Fruit fly (Drosophila melanogaster): ENCODE results near the gene Adgf-C.
A peak's percentile ranks its signal among the peaks of the same experiment; 100 is the strongest.

DNA sequence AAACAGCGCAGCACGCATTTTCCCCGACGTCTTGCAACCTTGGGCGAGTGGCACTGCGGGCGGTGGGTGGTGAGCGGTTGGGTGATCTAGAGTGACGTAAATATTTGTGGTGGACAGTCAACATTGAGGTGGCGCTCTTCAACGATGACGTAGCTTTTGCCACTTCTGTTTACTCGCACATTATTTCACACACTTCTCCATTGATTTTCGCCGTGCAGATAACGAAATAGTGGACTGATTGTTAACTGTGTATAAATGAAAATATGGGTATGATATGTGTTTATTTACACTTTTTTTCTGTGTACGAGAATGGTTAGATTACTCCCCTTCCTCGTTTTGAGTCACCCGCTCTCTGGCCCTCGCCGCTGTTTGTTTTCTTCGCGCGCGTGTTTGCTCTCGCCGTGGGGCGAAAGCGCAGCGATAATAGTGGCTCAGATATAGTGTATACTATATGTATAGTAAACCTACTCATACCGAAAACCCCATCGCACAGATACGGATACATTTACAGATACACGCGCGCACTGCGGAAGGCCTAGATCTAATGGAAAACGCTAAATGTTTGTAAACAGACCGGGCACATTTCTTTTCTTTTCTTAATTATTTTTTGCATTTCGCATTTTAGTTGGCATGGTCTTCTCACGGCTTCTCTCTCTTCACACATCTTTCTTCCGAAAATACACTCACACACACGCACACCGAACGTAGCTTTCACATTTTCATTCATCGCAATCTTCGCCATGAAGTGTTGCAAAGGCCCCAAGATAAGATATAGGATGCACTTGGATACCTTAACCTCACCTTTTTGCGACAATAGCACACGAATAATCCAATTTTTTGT is 20.0 kb upstream of the Adgf-C start, which contains the start of gene omd:
- TF ChIP-seq CG15336 (GFP tag; IDR thresholded peaks at IDR 0.05) (peak; percentile 24; the same call in 1 of the 2 replicates), Hr38 (GFP tag; optimal IDR thresholded peaks at IDR 0.05) (no peak), achi (GFP tag; optimal IDR thresholded peaks at IDR 0.05) (peak; percentile 39), CG6163 (GFP tag; IDR thresholded peaks at IDR 0.05) (peak; percentile 59; the same call in 2 of the 3 replicates), CG6808 (GFP tag; optimal IDR thresholded peaks at IDR 0.05) (no peak), CG16779 (tag; optimal IDR thresholded peaks at IDR 0.05) (peak; percentile 69), CG6854 (GFP tag; optimal IDR thresholded peaks at IDR 0.05) (no peak), Met (GFP tag; optimal IDR thresholded peaks at IDR 0.05) (no peak), CG8319 (GFP tag; optimal IDR thresholded peaks at IDR 0.05) (no peak), Smox (GFP tag; optimal IDR thresholded peaks at IDR 0.05) (no peak), CG3032 (tag; optimal IDR thresholded peaks at IDR 0.05) (no peak), esn (GFP tag; optimal IDR thresholded peaks at IDR 0.05) (no peak)
